Worm (Caenorhabditis elegans): ENCODE data around the gene mboa-7.
A peak's percentile ranks its signal among the peaks of the same experiment; 100 is the strongest.

Gene mboa-7

DNA sequence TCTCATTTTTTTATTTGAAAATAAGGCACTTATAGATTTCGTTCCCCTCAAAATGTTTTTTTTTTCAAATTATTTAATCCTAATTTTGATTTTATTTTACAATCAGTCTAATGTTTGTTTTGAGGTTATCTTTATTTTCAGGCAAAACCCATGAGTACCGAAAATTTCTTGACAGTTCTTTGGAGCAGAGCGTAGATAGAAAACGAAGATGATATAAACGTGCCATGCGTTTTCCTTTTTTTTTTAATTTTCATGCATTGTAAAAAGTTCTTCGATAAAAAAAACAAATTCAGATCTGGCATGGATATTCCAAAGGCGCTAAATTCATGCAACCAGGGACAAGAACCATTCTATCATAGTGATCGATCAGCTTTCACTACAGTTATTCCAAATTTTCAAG is 33.3 kb downstream of the mboa-7 start, which contains the start of gene C33D3.5:
TSS of gene C33D3.5 (plus strand) at position 301 of the 400 bp plus-strand sequence.
- TF ChIP-seq lin-39 (tag; optimal IDR thresholded peaks at IDR 0.05) (no peak), zag-1 (tag; optimal IDR thresholded peaks at IDR 0.05) (no peak), daf-16 (GFP tag; optimal IDR thresholded peaks at IDR 0.05) (no peak), daf-16 (tag; optimal IDR thresholded peaks at IDR 0.05) (no peak), unc-39 (tag; optimal IDR thresholded peaks at IDR 0.05) (no peak), zip-2 (tag; optimal IDR thresholded peaks at IDR 0.05) (no peak), nhr-6 (tag; optimal IDR thresholded peaks at IDR 0.05) (no peak), php-3 (GFP tag; IDR thresholded peaks at IDR 0.05) (no peak), ztf-11 (tag; optimal IDR thresholded peaks at IDR 0.05) (no peak)

ce11 chrX:10488763-10489162 is 35.6 kb downstream of the mboa-7 start, which contains the start of gene C33D3.4:
Gene C33D3.4, plus strand, starts transcription at chrX:10489063.
- TF ChIP-seq ceh-62 (tag; optimal IDR thresholded peaks at IDR 0.05) (no peak), vab-7 (GFP tag; IDR thresholded peaks at IDR 0.05) (no peak), hlh-30 (tag; optimal IDR thresholded peaks at IDR 0.05; ENCODE audit: insufficient read depth) (no peak), fkh-10 (GFP tag; optimal IDR thresholded peaks at IDR 0.05) (no peak), spr-3 (GFP tag; optimal IDR thresholded peaks at IDR 0.05) (no peak), Y75B8A.6 (GFP tag; IDR thresholded peaks at IDR 0.05) (no peak), lsy-2 (tag; optimal IDR thresholded peaks at IDR 0.05) (no peak), lim-7 (GFP tag; IDR thresholded peaks at IDR 0.05) (no peak), mxl-2 (GFP tag; conservative IDR thresholded peaks at IDR 0.05) (no peak), ama-1 (optimal IDR thresholded peaks at IDR 0.05) (no peak), hmg-1.1 (GFP tag; IDR thresholded peaks at IDR 0.05) (no peak), nhr-28 (tag; optimal IDR thresholded peaks at IDR 0.05) (no peak)

DNA sequence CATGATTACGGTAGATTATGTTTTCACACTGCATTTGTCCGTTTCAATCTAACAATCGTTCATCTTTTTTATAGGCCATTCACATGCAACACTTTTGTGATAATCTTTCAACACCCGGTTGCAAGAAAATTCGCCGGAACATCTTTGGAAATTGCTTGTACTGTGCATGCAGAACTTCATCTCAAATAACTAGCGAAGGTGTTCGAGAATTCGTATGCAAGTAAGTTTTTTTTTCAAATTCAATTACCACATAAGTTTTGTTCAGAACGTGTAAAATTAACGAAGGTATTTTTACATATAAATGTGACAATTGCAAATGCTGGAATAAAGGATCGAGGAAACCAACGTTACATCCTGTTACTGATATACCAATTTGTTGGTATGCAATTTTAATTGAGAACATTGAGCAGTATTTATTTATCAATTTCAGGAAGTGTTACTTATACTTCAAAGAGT is 39.0 kb downstream of the mboa-7 start, which contains the start of gene C33D3.3:
TSS of gene C33D3.3 (plus strand) at position 51 of the 456 bp plus-strand sequence.
- TF ChIP-seq lin-29 (GFP tag; IDR thresholded peaks at IDR 0.05) (no peak), R02D3.7 (tag; optimal IDR thresholded peaks at IDR 0.05) (no peak), daf-12 (tag; optimal IDR thresholded peaks at IDR 0.05) (no peak), lin-13 (GFP tag; optimal IDR thresholded peaks at IDR 0.05) (no peak), unc-62 (GFP tag; optimal IDR thresholded peaks at IDR 0.05 in 1 of 2) (peak in 1 of 2 experiments; percentile 63), unc-62 (tag; optimal IDR thresholded peaks at IDR 0.05) (no peak), aha-1 (tag) (peak; percentile 95)

- TF ChIP-seq F10B5.3 (tag; optimal IDR thresholded peaks at IDR 0.05) (no peak), aha-1 (tag) (peak; percentile 85), ceh-20 (GFP tag; IDR thresholded peaks at IDR 0.05) (no peak), mdl-1 (tag; optimal IDR thresholded peaks at IDR 0.05) (no peak), duxl-1 (tag; optimal IDR thresholded peaks at IDR 0.05; ENCODE audit: poor library complexity) (no peak), ZK337.2 (GFP tag; IDR thresholded peaks at IDR 0.05) (no peak)
These were observed 42.1 kb downstream of the mboa-7 start for ce11 chrX:10482272-10482671.

ce11 chrX:10480563-10481290 is 43.6 kb downstream of the mboa-7 start, which contains the start of gene elt-2:
Gene elt-2, plus strand, starts transcription at chrX:10481240.
- TF ChIP-seq pha-4 (GFP tag; IDR thresholded peaks at IDR 0.05) (no peak), pha-4 (tag; optimal IDR thresholded peaks at IDR 0.05) (no peak), jun-1 (tag; optimal IDR thresholded peaks at IDR 0.05) (peak; percentile 51), nhr-102 (tag; optimal IDR thresholded peaks at IDR 0.05) (peak; percentile 74), mdl-1 (tag; optimal IDR thresholded peaks at IDR 0.05) (peak in 1 of 2 experiments; percentile 10), nhr-48 (tag; optimal IDR thresholded peaks at IDR 0.05) (peak; percentile 47), egl-43 (GFP tag; IDR thresholded peaks at IDR 0.05) (no peak), vab-7 (GFP tag; IDR thresholded peaks at IDR 0.05) (no peak), daf-19 (GFP tag; conservative IDR thresholded peaks at IDR 0.05) (no peak), arid-1 (GFP tag; conservative IDR thresholded peaks at IDR 0.05) (no peak), unc-130 (GFP tag; optimal IDR thresholded peaks at IDR 0.05) (no peak), saeg-2 (GFP tag; IDR thresholded peaks at IDR 0.05) (peak; percentile 52; the same call in 1 of the 2 replicates), hlh-30 (tag; optimal IDR thresholded peaks at IDR 0.05; ENCODE audit: insufficient read depth) (peak; percentile 40), ceh-32 (tag; optimal IDR thresholded peaks at IDR 0.05; ENCODE audit: poor library complexity) (no peak), nhr-6 (tag; optimal IDR thresholded peaks at IDR 0.05) (peak; percentile 22), ZK546.5 (tag; optimal IDR thresholded peaks at IDR 0.05) (no peak), zip-2 (tag; optimal IDR thresholded peaks at IDR 0.05) (no peak)

Data from whole organism, L4 larva.